Fruit fly (Drosophila melanogaster) S2 (cell line): ENCODE results near the gene nerfin-2.

ENCODE experiments used
- CG8478 ChIP-seq: fragments of >200 bp; optimal IDR thresholded peaks from 2 replicates; lab custom pipeline; 2018
- CTCF ChIP-seq, 2 experiments: fragments of >200 bp; optimal IDR thresholded peaks; 2 replicates each; lab custom pipeline; 2018

nerfin-2 gene

DNA sequence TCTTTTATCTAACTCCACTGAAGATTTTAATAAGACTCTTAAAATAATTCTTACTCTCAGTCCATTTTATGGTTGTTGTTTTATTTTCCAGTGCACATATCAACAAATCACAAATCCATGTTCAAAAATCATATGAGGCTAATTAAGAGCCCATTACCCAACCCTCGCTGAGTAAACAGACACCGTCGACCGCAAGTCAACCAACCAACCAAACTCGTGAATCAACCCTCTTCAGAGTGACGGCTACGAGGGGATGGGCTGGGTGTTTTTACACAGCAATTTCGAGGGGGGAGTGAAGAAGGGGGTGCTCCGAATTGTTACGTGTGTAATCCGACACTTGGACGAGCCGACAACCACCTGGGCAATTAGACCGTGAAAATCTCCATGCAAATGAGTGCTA, 2.1 kb upstream of the nerfin-2 start:
- TF ChIP-seq CTCF (optimal IDR thresholded peaks at IDR 0.05; lab: Kevin White, UChicago) (no peak), CG8478 (no peak)

dm6 chr3R:10070195-10070594, 722 bp upstream of the nerfin-2 start:
- TF ChIP-seq CG8478: no peak
- no peak for TF ChIP-seq CTCF (optimal IDR thresholded peaks at IDR 0.05; lab: Kevin White, UChicago)

- TF ChIP-seq CTCF (optimal IDR thresholded peaks at IDR 0.05; lab: Kevin White, UChicago) (no peak), CG8478 (no peak)
Observed at dm6 chr3R:10075323-10075788, 4.4 kb downstream of the nerfin-2 start, which contains the start of gene Alp13. Gene Alp13, minus strand, starts transcription at chr3R:10075373.

DNA sequence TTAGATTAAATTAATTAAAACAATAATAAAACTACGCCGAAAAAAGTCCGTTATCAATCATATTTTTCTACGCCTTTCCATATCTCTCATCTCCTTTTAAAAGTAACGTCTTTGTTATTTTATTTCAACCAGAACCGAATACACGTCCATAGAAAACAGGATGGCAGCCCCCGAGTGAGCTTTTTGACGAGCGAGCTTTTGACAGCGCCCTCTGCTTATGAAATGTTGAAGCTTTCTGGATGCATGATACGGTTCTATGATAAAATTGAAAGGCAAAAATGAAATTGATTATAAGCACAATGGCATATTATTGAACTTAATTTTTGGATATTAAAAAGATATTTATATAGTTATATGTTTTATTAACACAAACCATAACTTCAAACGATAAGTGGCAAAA, 5.7 kb downstream of the nerfin-2 start:
- TF ChIP-seq CG8478 (no peak), CTCF (optimal IDR thresholded peaks at IDR 0.05; lab: Kevin White, UChicago) (peak in 1 of 2 experiments; percentile 54)

dm6 chr3R:10078468-10079143, 7.7 kb downstream of the nerfin-2 start:
- no peak for TF ChIP-seq CG8478
- no peak for TF ChIP-seq CTCF (optimal IDR thresholded peaks at IDR 0.05; lab: Kevin White, UChicago)

DNA sequence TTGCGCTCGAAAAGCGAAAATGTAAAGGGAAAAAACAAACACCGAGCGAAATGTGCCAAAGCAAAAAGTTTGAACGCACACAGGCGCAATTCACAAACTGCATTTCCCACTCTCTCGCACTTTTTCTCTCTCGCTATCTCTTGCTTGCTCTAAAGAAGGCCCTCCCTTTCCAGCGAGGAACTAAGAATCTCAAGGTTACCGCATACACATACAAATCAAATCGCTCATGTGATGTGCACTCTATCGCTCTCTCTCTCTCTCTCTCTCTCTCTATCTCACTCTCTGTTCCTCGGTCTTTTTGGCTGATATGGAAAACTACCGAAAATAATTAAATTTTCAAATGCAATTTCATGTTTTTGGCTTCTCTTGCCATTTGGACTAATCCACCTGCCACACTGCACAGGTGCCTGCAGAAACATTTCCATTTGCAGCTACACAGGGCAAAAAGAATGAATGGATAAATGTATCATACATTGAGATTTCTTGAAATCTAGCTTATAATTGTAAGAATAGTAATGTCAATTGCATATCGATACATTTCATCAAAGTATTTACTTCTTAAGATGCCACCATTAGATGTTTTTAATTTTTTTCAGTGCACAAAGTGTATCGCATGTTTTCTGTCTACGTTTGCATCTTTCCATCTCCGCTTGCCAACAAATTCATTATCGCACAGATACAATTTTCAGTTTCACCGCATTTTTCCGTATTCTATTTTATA, 8.5 kb downstream of the nerfin-2 start:
- TF ChIP-seq CG8478: no peak
- TF ChIP-seq CTCF (optimal IDR thresholded peaks at IDR 0.05; lab: Kevin White, UChicago): no peak

dm6 chr3R:10080699-10081098, 9.8 kb downstream of the nerfin-2 start:
- TF ChIP-seq CG8478: no peak
- TF ChIP-seq CTCF (optimal IDR thresholded peaks at IDR 0.05; lab: Kevin White, UChicago): no peak

dm6 chr3R:10081469-10082111, 10.7 kb downstream of the nerfin-2 start:
- TF ChIP-seq CG8478: no peak
- TF ChIP-seq CTCF (optimal IDR thresholded peaks at IDR 0.05; lab: Kevin White, UChicago): no peak

DNA sequence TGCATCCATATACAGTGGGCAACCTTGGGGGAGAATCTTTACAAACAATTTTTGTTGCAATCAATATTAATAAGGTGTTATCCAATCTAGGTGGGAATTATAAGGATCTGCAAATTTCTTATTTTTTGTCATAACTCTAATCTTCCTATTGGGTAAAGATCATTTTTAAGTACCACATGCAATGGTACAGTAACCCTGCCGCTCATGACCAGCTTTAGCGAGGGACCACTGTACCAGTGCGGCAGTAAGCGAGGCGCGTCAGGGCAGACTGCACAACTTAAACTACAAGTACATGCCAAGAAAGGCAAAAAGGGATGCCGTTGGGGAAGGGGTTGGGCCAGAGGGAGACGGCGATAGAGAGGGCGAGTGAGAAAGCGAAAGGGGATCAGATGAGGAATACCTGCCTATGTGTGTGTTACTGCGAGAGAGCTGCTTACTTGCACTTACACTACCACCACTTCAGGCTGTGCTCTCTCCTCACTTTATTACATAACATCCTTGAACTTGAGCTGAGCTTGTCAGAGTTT, 11.7 kb downstream of the nerfin-2 start:
- no peak for TF ChIP-seq CTCF (optimal IDR thresholded peaks at IDR 0.05; lab: Kevin White, UChicago)
- no peak for TF ChIP-seq CG8478

DNA sequence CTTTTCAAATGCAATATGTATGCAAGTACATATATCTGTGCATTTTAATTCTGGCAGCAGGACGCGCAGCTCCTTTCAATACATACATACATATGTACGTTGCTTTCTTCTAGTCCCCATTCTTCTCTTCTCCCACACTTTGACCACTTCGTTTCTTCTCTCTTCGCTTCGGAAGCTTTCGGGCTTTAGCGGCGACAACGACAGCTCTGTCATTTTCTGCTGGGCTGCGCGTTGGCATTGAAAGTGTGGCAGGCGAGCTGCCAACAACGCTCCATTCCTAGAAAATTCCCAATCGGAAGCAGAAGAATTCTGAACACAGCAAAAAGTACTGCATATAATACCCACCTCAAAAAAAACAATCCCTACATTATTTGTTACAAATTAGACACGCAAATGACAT, 12.2 kb downstream of the nerfin-2 start:
- TF ChIP-seq CG8478 (no peak), CTCF (optimal IDR thresholded peaks at IDR 0.05; lab: Kevin White, UChicago) (no peak)

DNA sequence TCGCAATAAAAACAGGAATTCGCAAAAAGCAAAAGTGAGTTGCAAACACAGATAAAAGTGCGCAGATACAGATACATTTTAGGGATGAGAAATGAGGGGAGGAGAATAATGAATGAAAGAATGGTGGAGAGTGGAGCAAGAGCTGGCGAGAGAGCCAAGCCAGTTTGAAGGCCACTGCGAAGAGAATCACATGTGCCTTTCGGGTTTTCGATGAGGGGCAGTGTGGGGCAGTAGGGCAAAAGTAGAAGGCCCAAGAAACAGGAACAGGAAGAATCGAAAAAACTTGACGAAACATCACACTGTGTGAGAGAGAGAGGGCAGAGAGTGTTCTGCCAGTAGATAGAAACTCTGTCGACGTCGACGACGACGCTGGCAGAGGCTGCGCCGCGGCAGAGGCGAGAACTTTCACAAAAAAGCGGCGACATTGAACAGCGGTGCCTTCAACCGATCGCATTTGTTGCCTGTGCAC, 13.3 kb downstream of the nerfin-2 start:
- TF ChIP-seq CTCF (optimal IDR thresholded peaks at IDR 0.05; lab: Kevin White, UChicago) (no peak), CG8478 (no peak)

- TF ChIP-seq CTCF (optimal IDR thresholded peaks at IDR 0.05; lab: Kevin White, UChicago) (no peak), CG8478 (no peak)
Observed at dm6 chr3R:10084914-10085313, 14.0 kb downstream of the nerfin-2 start.

- TF ChIP-seq CTCF (optimal IDR thresholded peaks at IDR 0.05; lab: Kevin White, UChicago) (no peak), CG8478 (no peak)
Observed at dm6 chr3R:10086222-10086621, 15.3 kb downstream of the nerfin-2 start.

DNA sequence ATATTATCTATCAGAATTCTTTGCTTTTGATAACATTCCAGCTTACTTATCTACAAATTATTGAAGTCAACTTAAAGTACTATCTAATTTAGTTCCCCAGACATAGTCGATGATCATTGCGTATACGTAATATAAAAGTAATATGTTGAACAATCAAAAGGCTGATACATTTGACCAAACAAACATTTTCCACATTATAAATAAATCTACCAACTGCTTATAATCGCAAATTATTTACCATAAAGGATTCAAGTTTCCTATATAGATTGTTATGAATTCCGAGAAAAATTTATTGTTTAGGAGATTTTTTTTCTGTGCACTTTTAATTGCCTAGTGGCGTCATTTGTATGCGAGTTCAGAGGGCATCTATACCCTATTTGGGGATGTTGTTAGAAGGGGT, 15.8 kb downstream of the nerfin-2 start:
- TF ChIP-seq CTCF (optimal IDR thresholded peaks at IDR 0.05; lab: Kevin White, UChicago): no peak

DNA sequence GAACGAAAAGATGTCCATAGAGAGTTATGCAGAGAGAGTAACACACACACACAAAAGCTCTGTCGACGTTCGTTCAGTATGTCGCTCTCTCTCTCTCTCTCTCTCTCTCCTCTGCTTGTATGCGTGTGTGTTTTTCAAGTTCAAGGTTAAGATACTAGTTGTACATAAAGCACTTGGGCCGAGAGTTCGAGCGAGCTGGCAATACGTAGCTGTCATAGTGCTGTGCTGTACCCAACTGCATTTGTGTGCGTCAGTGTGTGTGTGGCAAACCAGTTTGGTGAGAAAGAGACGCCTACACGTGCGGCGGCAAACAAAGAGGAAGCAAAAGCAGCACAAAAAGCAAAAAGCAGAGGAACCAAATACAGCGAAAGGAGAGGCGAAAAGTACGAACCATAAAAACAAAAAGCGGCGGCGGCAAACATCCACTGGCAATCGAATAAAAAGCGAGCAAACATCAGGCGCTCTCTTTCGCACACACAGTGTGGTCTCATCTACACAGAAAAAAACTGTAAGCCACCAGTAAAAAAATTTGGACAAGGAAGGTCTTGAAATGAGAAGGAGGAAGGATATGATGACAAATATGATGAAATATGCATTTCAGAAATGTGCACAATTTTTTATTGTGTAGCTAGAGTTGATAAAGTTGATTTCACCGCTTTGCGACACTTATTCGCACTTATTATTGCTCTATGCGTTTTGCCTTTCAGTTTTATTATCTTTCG, 16.4 kb downstream of the nerfin-2 start:
- TF ChIP-seq CG8478 (peak; percentile 41), CTCF (optimal IDR thresholded peaks at IDR 0.05; lab: Kevin White, UChicago) (no peak)
